Worm (Caenorhabditis elegans) whole organism, young adult: ENCODE results near the gene R02E4.3.

ENCODE experiments used
- bed-1 ChIP-seq: fragments of 200-800 bp; sonication (Bioruptor generic); IDR thresholded peaks from 2 replicates; pipeline ENCODE4 v1.3.6; 2022; ENCODE audit warnings: missing genetic modification reagents, missing genetic modification characterization, missing compliant biosample characterization
- hmg-20 ChIP-seq: fragments of 200-800 bp; sonication (Bioruptor generic); IDR thresholded peaks from 2 replicates; pipeline ENCODE4 v1.3.6; 2022; ENCODE audit warnings: missing genetic modification reagents, missing genetic modification characterization, missing compliant biosample characterization
- nhr-179 ChIP-seq: sonication (generic microtip); optimal IDR thresholded peaks from 2 replicates; lab custom pipeline; 2016; ENCODE audit warnings: mild to moderate bottlenecking, missing genetic modification characterization, missing compliant biosample characterization
- sea-2 ChIP-seq: fragments of 200-800 bp; sonication (Bioruptor generic); IDR thresholded peaks from 2 replicates; pipeline ENCODE4 v1.3.6; 2022; ENCODE audit warnings: missing genetic modification characterization, missing compliant biosample characterization
- ztf-3 ChIP-seq: fragments of 200-800 bp; sonication (Bioruptor generic); optimal IDR thresholded peaks from 2 replicates; lab custom pipeline; 2018; ENCODE audit warnings: mild to moderate bottlenecking, missing genetic modification characterization, missing compliant biosample characterization

ce11 chrX:4147600-4148448 lies 45.9 kb upstream of the R02E4.3 start:
- TF ChIP-seq hmg-20 (no peak; the same call in 1 of the 2 replicates), bed-1 (no peak), sea-2 (GFP tag; lab: Robert Waterston, UW) (no peak), ztf-3 (peak; percentile 61), nhr-179 (tag; lab: Kevin White, UChicago) (no peak)
